Worm (Caenorhabditis elegans): ENCODE measurements around the gene W04H10.2.
A peak's percentile ranks its signal among the peaks of the same experiment; 100 is the strongest.

W04H10.2 gene

DNA sequence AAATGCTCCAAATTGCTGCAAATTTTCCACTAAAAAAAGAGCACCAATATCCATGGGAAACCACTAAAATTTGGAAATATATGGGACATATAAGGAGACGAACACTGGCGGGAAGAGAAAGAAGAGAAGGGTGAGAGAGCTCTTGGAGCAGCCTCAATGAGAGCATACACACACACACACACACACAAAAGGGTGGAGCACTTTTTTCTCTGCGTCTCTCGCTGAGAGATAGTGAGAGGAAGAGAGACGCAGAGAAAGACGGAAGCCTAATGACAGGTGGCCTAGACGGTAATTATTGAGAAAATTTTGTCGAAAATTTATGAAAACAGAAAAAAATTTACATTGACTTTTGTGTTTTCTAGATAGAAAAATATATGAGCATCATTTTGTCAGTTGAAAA is 17.1 kb downstream of the W04H10.2 start (continued):
- peak; percentile 24 for TF ChIP-seq dve-1 (tag; optimal IDR thresholded peaks at IDR 0.05; ENCODE audit: insufficient read depth)
- TF ChIP-seq madf-9 (GFP tag; conservative IDR thresholded peaks at IDR 0.05), result no peak
- no peak for TF ChIP-seq lsy-2 (tag; optimal IDR thresholded peaks at IDR 0.05)
- no peak for TF ChIP-seq nhr-41 (GFP tag; IDR thresholded peaks at IDR 0.05)
- no peak for TF ChIP-seq fkh-10 (GFP tag; optimal IDR thresholded peaks at IDR 0.05)
- no peak for TF ChIP-seq zip-2 (tag; optimal IDR thresholded peaks at IDR 0.05)
- no peak for TF ChIP-seq nhr-102 (tag; optimal IDR thresholded peaks at IDR 0.05)
- peak; percentile 47; the same call in 1 of the 2 replicates for TF ChIP-seq dmd-6 (GFP tag; IDR thresholded peaks at IDR 0.05)
- no peak for TF ChIP-seq unc-39 (tag; optimal IDR thresholded peaks at IDR 0.05)
- no peak for TF ChIP-seq hif-1 (tag; optimal IDR thresholded peaks at IDR 0.05)
- no peak for TF ChIP-seq mdl-1 (tag; optimal IDR thresholded peaks at IDR 0.05)
- TF ChIP-seq nhr-76 (tag; optimal IDR thresholded peaks at IDR 0.05), result no peak

DNA sequence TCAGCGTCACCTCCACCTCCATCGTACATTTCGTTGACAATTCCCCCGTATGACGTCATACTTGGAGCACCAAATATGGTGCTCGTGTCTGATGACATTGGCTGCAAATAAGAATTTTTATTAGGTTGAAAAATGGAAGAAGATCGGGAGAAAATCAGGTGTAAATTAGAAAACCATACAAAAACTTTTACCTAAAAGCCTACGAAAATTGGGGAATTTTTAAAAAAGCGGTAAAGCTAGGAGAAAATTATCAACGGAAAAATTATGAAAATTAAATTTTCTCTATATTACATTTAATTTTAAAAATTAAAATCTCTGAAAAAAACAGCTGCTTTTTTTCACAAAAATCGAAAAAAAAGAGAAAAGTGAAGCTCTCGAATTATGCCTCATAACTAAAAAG is 19.1 kb downstream of the W04H10.2 start, which contains the start of gene T04B8.5:
Gene T04B8.5, minus strand, starts transcription at position 101 of the 400 bp plus-strand sequence.
- no peak for TF ChIP-seq R02D3.7 (tag; optimal IDR thresholded peaks at IDR 0.05)
- TF ChIP-seq aha-1 (tag), result peak; percentile 55
- no peak for TF ChIP-seq Y75B8A.6 (GFP tag; IDR thresholded peaks at IDR 0.05)

DNA sequence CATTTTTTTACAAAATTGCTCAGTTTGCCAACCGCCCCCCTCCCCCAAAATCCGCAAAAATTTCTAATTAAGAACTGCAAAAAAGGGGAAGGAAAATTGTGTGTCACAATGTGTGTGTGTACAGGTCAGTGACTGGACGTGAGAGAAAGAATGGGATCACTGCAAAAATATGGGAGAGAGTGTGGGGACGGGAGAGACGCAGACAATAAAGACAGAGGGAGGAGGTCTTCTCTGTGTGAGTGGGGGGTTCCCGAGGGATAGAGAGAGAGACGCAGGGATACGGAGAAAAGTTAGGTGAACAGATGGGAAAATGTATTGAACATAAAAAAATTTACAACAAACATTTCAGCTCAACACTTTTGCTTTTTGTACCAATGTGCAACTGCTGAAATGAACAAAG is 20.6 kb downstream of the W04H10.2 start:
- peak in 1 of 2 experiments; percentile 17 for TF ChIP-seq mdl-1 (tag; optimal IDR thresholded peaks at IDR 0.05)
- no peak for TF ChIP-seq nhr-102 (tag; optimal IDR thresholded peaks at IDR 0.05)
- peak; percentile 34 for TF ChIP-seq rbr-2 (tag; optimal IDR thresholded peaks at IDR 0.05)
- TF ChIP-seq daf-16 (GFP tag; optimal IDR thresholded peaks at IDR 0.05), result peak in 1 of 2 experiments; percentile 42
- no peak for TF ChIP-seq daf-16 (tag; optimal IDR thresholded peaks at IDR 0.05)
- no peak for TF ChIP-seq hif-1 (tag; optimal IDR thresholded peaks at IDR 0.05)
- TF ChIP-seq lin-15B (tag; optimal IDR thresholded peaks at IDR 0.05), result no peak
- no peak for TF ChIP-seq pha-4 (GFP tag; IDR thresholded peaks at IDR 0.05)
- TF ChIP-seq pha-4 (tag; optimal IDR thresholded peaks at IDR 0.05), result peak; percentile 5
- TF ChIP-seq hlh-30 (tag; optimal IDR thresholded peaks at IDR 0.05; ENCODE audit: insufficient read depth), result peak; percentile 65
- TF ChIP-seq dpl-1 (GFP tag; optimal IDR thresholded peaks at IDR 0.05), result peak; percentile 3
- TF ChIP-seq dve-1 (tag; optimal IDR thresholded peaks at IDR 0.05; ENCODE audit: insufficient read depth), result peak; percentile 40
- no peak for TF ChIP-seq zip-2 (tag; optimal IDR thresholded peaks at IDR 0.05)
- peak; percentile 50 for TF ChIP-seq mxl-3 (GFP tag; optimal IDR thresholded peaks at IDR 0.05)
- peak; percentile 66 for TF ChIP-seq hlh-11 (tag; optimal IDR thresholded peaks at IDR 0.05)
- 0 out of 2 replicates have a peak, but pooled peaks have one; percentile 38 for TF ChIP-seq hmg-1.1 (GFP tag; IDR thresholded peaks at IDR 0.05)
- TF ChIP-seq ceh-62 (tag; optimal IDR thresholded peaks at IDR 0.05), result no peak
- TF ChIP-seq T20F7.1 (GFP tag; optimal IDR thresholded peaks at IDR 0.05), result no peak
- TF ChIP-seq set-16 (GFP tag; IDR thresholded peaks at IDR 0.05), result peak; percentile 20; the same call in 1 of the 2 replicates
- TF ChIP-seq unc-62 (GFP tag; optimal IDR thresholded peaks at IDR 0.05 in 1 of 2), result peak in 1 of 2 experiments; percentile 5
- TF ChIP-seq unc-62 (tag; optimal IDR thresholded peaks at IDR 0.05), result no peak
- TF ChIP-seq nhr-28 (tag; optimal IDR thresholded peaks at IDR 0.05), result peak; percentile 85
- no peak for TF ChIP-seq egl-27 (tag; optimal IDR thresholded peaks at IDR 0.05)
- no peak for TF ChIP-seq lsy-2 (tag; optimal IDR thresholded peaks at IDR 0.05)
- no peak for TF ChIP-seq dmd-6 (GFP tag; IDR thresholded peaks at IDR 0.05)
- TF ChIP-seq ZK337.2 (GFP tag; IDR thresholded peaks at IDR 0.05), result 0 out of 2 replicates have a peak, but pooled peaks have one; percentile 2

DNA sequence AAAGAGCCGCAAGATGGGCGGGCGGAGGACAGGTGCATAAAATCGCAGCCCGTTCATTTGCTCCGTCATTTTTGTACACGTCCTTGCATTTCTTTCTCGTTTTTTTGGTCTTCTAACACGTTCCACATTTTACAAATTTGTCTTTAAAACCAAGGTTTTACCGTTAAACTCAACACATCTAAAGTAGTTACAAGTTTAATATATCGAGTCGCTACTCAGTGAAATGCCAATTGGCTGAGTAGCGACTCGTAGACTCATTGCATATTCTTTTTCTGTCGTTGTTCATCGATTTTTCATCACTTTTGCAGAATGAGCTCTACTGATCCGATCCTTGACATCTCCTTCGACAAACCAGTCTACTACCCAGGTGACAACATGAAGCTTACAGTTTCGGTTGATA is 21.8 kb downstream of the W04H10.2 start, which contains the start of gene arrd-1:
Gene arrd-1, plus strand, starts transcription at position 301 of the 400 bp plus-strand sequence.
- no peak for TF ChIP-seq zip-11 (GFP tag; IDR thresholded peaks at IDR 0.05)
- no peak for TF ChIP-seq ZK546.5 (tag; optimal IDR thresholded peaks at IDR 0.05)
- no peak for TF ChIP-seq ceh-28 (tag; optimal IDR thresholded peaks at IDR 0.05)
- no peak for TF ChIP-seq arid-1 (GFP tag; conservative IDR thresholded peaks at IDR 0.05)
- no peak for TF ChIP-seq nhr-76 (tag; optimal IDR thresholded peaks at IDR 0.05)
- no peak for TF ChIP-seq dpl-1 (GFP tag; optimal IDR thresholded peaks at IDR 0.05)
- no peak for TF ChIP-seq tag-97 (GFP tag; IDR thresholded peaks at IDR 0.05)
- no peak for TF ChIP-seq mxl-3 (GFP tag; optimal IDR thresholded peaks at IDR 0.05)
- TF ChIP-seq nhr-11 (tag; optimal IDR thresholded peaks at IDR 0.05), result no peak
- no peak for TF ChIP-seq lin-1 (GFP tag; IDR thresholded peaks at IDR 0.05)
- TF ChIP-seq lim-7 (GFP tag; IDR thresholded peaks at IDR 0.05), result no peak
- no peak for TF ChIP-seq dmd-9 (GFP tag; IDR thresholded peaks at IDR 0.05)
